Fruit fly (Drosophila melanogaster) whole organism, embryonic: ENCODE results near the gene HtrA2.
A peak's percentile ranks its signal among the peaks of the same experiment; 100 is the strongest.

Experiments
- Atf-2 ChIP-seq: fragments of 200-800 bp; sonication (Bioruptor generic); optimal IDR thresholded peaks from 2 replicates; lab custom pipeline; 2016; ENCODE audit warnings: missing biosample characterization, missing genetic modification characterization
- C15 ChIP-seq: fragments of 200-800 bp; sonication (Bioruptor generic); IDR thresholded peaks from 3 replicates; pipeline ENCODE4 v1.3.6; 2022; ENCODE audit warnings: missing biosample characterization, missing genetic modification characterization
- CG10462 ChIP-seq: fragments of 200-800 bp; sonication (Bioruptor generic); optimal IDR thresholded peaks from 2 replicates; lab custom pipeline; 2016; ENCODE audit warnings: missing biosample characterization, missing genetic modification characterization
- CG10979 ChIP-seq: fragments of 200-800 bp; sonication (Bioruptor generic); optimal IDR thresholded peaks from 2 replicates; lab custom pipeline; 2018; ENCODE audit warnings: missing biosample characterization, mild to moderate bottlenecking, missing genetic modification characterization, moderate library complexity
- CG11085 ChIP-seq: fragments of 200-800 bp; sonication (Bioruptor generic); IDR thresholded peaks from 2 replicates; pipeline ENCODE4 v1.3.6; 2022; ENCODE audit warnings: missing biosample characterization, missing genetic modification characterization
- CG11247 ChIP-seq: fragments of 200-800 bp; sonication (Bioruptor generic); IDR thresholded peaks from 2 replicates; pipeline ENCODE4 v1.3.6; 2022; ENCODE audit warnings: missing biosample characterization, missing genetic modification characterization
- CG12659 ChIP-seq: fragments of 200-800 bp; sonication (Bioruptor generic); optimal IDR thresholded peaks from 3 replicates; lab custom pipeline; 2017; ENCODE audit warnings: mild to moderate bottlenecking, missing biosample characterization, missing genetic modification reagents, missing genetic modification characterization
- CG13424 ChIP-seq: fragments of 200-800 bp; sonication (Bioruptor generic); optimal IDR thresholded peaks from 2 replicates; lab custom pipeline; 2019; ENCODE audit warnings: missing biosample characterization, mild to moderate bottlenecking, missing genetic modification characterization, moderate library complexity
- CG13624 ChIP-seq: fragments of 200-800 bp; sonication (Bioruptor generic); optimal IDR thresholded peaks from 2 replicates; lab custom pipeline; 2016; ENCODE audit warnings: missing biosample characterization, missing genetic modification characterization
- CG14050 ChIP-seq: fragments of 200-800 bp; sonication (Bioruptor generic); IDR thresholded peaks from 3 replicates; pipeline ENCODE4 v1.3.6; 2022; ENCODE audit warnings: missing biosample characterization, missing genetic modification characterization
- CG1603 ChIP-seq: fragments of 200-800 bp; sonication (Bioruptor generic); optimal IDR thresholded peaks from 2 replicates; lab custom pipeline; 2019; ENCODE audit warnings: missing biosample characterization, mild to moderate bottlenecking, missing genetic modification characterization, moderate library complexity
- CG17359 ChIP-seq: fragments of 200-800 bp; sonication (Bioruptor generic); optimal IDR thresholded peaks from 3 replicates; lab custom pipeline; 2018; ENCODE audit warnings: missing biosample characterization, mild to moderate bottlenecking, missing genetic modification characterization, moderate library complexity
- CG17385 ChIP-seq: fragments of 200-800 bp; sonication (Bioruptor generic); optimal IDR thresholded peaks from 3 replicates; lab custom pipeline; 2018; ENCODE audit warnings: missing biosample characterization, mild to moderate bottlenecking, missing genetic modification characterization
- CG17568 ChIP-seq: fragments of 200-800 bp; sonication (Bioruptor generic); optimal IDR thresholded peaks from 2 replicates; lab custom pipeline; 2018; ENCODE audit warnings: missing biosample characterization, mild to moderate bottlenecking, missing genetic modification characterization, moderate library complexity
- CG18619 ChIP-seq: fragments of 200-800 bp; sonication (Bioruptor generic); optimal IDR thresholded peaks from 3 replicates; lab custom pipeline; 2017; ENCODE audit warnings: missing biosample characterization, mild to moderate bottlenecking, missing genetic modification characterization
- CG31441 ChIP-seq: fragments of 200-800 bp; sonication (Bioruptor generic); IDR thresholded peaks from 2 replicates; pipeline ENCODE4 v1.3.6; 2022; ENCODE audit warnings: missing biosample characterization, missing genetic modification characterization
- CG4404 ChIP-seq: fragments of 200-800 bp; sonication (Bioruptor generic); IDR thresholded peaks from 2 replicates; pipeline ENCODE4 v1.3.6; 2022; ENCODE audit warnings: missing biosample characterization, missing genetic modification characterization
- CG4707 ChIP-seq: fragments of 200-800 bp; sonication (Bioruptor generic); optimal IDR thresholded peaks from 2 replicates; lab custom pipeline; 2018; ENCODE audit warnings: missing biosample characterization, mild to moderate bottlenecking, missing genetic modification characterization, moderate library complexity
- CG8281 ChIP-seq: fragments of 200-800 bp; sonication (Bioruptor generic); optimal IDR thresholded peaks from 2 replicates; lab custom pipeline; 2018; ENCODE audit warnings: missing biosample characterization, mild to moderate bottlenecking, missing genetic modification characterization, moderate library complexity
- CG8290 ChIP-seq, 3 experiments: fragments of 200-800 bp; sonication (Bioruptor generic); optimal IDR thresholded peaks; 2 replicates each; lab custom pipeline; 2016 to 2019; ENCODE audit warnings: missing biosample characterization in 3 of 3, missing genetic modification characterization in 3 of 3, mild to moderate bottlenecking in 2 of 3, moderate library complexity in 1 of 3
- CG8944 ChIP-seq: fragments of 200-800 bp; sonication (Bioruptor generic); optimal IDR thresholded peaks from 3 replicates; lab custom pipeline; 2016; ENCODE audit warnings: missing biosample characterization, missing genetic modification characterization
- CG9215 ChIP-seq: fragments of 200-800 bp; sonication (Bioruptor generic); IDR thresholded peaks from 2 replicates; pipeline ENCODE4 v1.3.6; 2022; ENCODE audit warnings: missing biosample characterization, missing genetic modification characterization
- CHES-1-like ChIP-seq: fragments of 200-800 bp; sonication (Bioruptor generic); optimal IDR thresholded peaks from 2 replicates; lab custom pipeline; 2016; ENCODE audit warnings: missing biosample characterization, missing genetic modification characterization
- Dip3 ChIP-seq: fragments of 200-800 bp; sonication (Bioruptor generic); optimal IDR thresholded peaks from 3 replicates; lab custom pipeline; 2016; ENCODE audit warnings: missing biosample characterization, missing genetic modification characterization
- HLH3B ChIP-seq: fragments of 200-800 bp; sonication (Bioruptor generic); IDR thresholded peaks from 2 replicates; pipeline ENCODE4 v1.3.6; 2022; ENCODE audit warnings: missing biosample characterization, missing genetic modification characterization
- HLH54F ChIP-seq: fragments of 200-800 bp; sonication (Bioruptor generic); optimal IDR thresholded peaks from 3 replicates; lab custom pipeline; 2016; ENCODE audit warnings: missing biosample characterization, missing genetic modification characterization
- Meics ChIP-seq: fragments of 200-800 bp; sonication (Bioruptor generic); optimal IDR thresholded peaks from 2 replicates; lab custom pipeline; 2017; ENCODE audit warnings: missing biosample characterization, mild to moderate bottlenecking, missing genetic modification characterization
- Oli ChIP-seq: fragments of 200-800 bp; sonication (Bioruptor generic); optimal IDR thresholded peaks from 2 replicates; lab custom pipeline; 2018; ENCODE audit warnings: missing biosample characterization, mild to moderate bottlenecking, missing genetic modification characterization, moderate library complexity
- Optix ChIP-seq: fragments of 200-800 bp; sonication (Bioruptor generic); IDR thresholded peaks from 3 replicates; pipeline ENCODE4 v1.3.6; 2022; ENCODE audit warnings: missing biosample characterization, missing genetic modification characterization
- Poxn ChIP-seq: fragments of 200-800 bp; sonication (Bioruptor generic); IDR thresholded peaks from 2 replicates; pipeline ENCODE4 v1.3.6; 2022; ENCODE audit warnings: missing biosample characterization, missing genetic modification characterization
- Ptx1 ChIP-seq: fragments of 200-800 bp; sonication (Bioruptor generic); IDR thresholded peaks from 2 replicates; pipeline ENCODE4 v1.3.6; 2022; ENCODE audit warnings: missing biosample characterization, missing genetic modification characterization
- Rx ChIP-seq: fragments of 200-800 bp; sonication (Bioruptor generic); IDR thresholded peaks from 2 replicates; pipeline ENCODE4 v1.3.6; 2022; ENCODE audit warnings: missing biosample characterization, missing genetic modification characterization
- Side ChIP-seq: fragments of 200-800 bp; sonication (Bioruptor generic); optimal IDR thresholded peaks from 2 replicates; lab custom pipeline; 2016; ENCODE audit warnings: missing biosample characterization, missing genetic modification characterization
- ap ChIP-seq: fragments of 200-800 bp; sonication (Bioruptor generic); IDR thresholded peaks from 2 replicates; pipeline ENCODE4 v1.3.6; 2022; ENCODE audit warnings: missing biosample characterization, missing genetic modification characterization
- btn ChIP-seq: fragments of 200-800 bp; sonication (Bioruptor generic); optimal IDR thresholded peaks from 2 replicates; lab custom pipeline; 2016; ENCODE audit warnings: missing biosample characterization, missing genetic modification characterization
- dimm ChIP-seq: fragments of 200-800 bp; sonication (Bioruptor generic); IDR thresholded peaks from 2 replicates; pipeline ENCODE4 v1.3.6; 2022; ENCODE audit warnings: missing biosample characterization, missing genetic modification characterization
- disco-r ChIP-seq: fragments of 200-800 bp; sonication (Bioruptor generic); optimal IDR thresholded peaks from 2 replicates; lab custom pipeline; 2016; ENCODE audit warnings: missing biosample characterization, missing genetic modification characterization
- ems ChIP-seq: fragments of 200-800 bp; sonication (Bioruptor generic); optimal IDR thresholded peaks from 3 replicates; lab custom pipeline; 2016; ENCODE audit warnings: missing biosample characterization, missing genetic modification characterization
- esg ChIP-seq: fragments of 200-800 bp; sonication (Bioruptor generic); conservative IDR thresholded peaks from 2 replicates; pipeline ENCODE4 v1.3.6; 2022; ENCODE audit warnings: missing biosample characterization, missing genetic modification characterization
- fd102C ChIP-seq: fragments of 200-800 bp; sonication (Bioruptor generic); optimal IDR thresholded peaks from 2 replicates; lab custom pipeline; 2018; ENCODE audit warnings: missing biosample characterization, mild to moderate bottlenecking, missing genetic modification characterization, moderate library complexity
- gcm2 ChIP-seq: fragments of 200-800 bp; sonication (Bioruptor generic); optimal IDR thresholded peaks from 2 replicates; lab custom pipeline; 2016; ENCODE audit warnings: missing biosample characterization, missing genetic modification characterization
- jing ChIP-seq: fragments of 200-800 bp; sonication (Bioruptor generic); optimal IDR thresholded peaks from 2 replicates; lab custom pipeline; 2018; ENCODE audit warnings: missing biosample characterization, mild to moderate bottlenecking, missing genetic modification characterization
- lab ChIP-seq: fragments of 200-800 bp; sonication (Bioruptor generic); optimal IDR thresholded peaks from 3 replicates; lab custom pipeline; 2017; ENCODE audit warnings: missing biosample characterization, missing genetic modification characterization, mild to moderate bottlenecking, moderate library complexity, missing genetic modification reagents
- mirr ChIP-seq: fragments of 200-800 bp; sonication (Bioruptor generic); optimal IDR thresholded peaks from 3 replicates; lab custom pipeline; 2018; ENCODE audit warnings: missing biosample characterization, mild to moderate bottlenecking, missing genetic modification characterization
- seq ChIP-seq: fragments of 200-800 bp; sonication (Bioruptor generic); IDR thresholded peaks from 2 replicates; pipeline ENCODE4 v1.3.6; 2022; ENCODE audit warnings: missing biosample characterization, missing genetic modification characterization
- shn ChIP-seq: fragments of 200-800 bp; sonication (Bioruptor generic); optimal IDR thresholded peaks from 3 replicates; lab custom pipeline; 2016; ENCODE audit warnings: missing biosample characterization, missing genetic modification characterization
- sima ChIP-seq: fragments of 200-800 bp; sonication (Bioruptor generic); optimal IDR thresholded peaks from 2 replicates; lab custom pipeline; 2016; ENCODE audit warnings: missing biosample characterization, missing genetic modification characterization
- tin ChIP-seq: fragments of 200-800 bp; sonication (Bioruptor generic); optimal IDR thresholded peaks from 3 replicates; lab custom pipeline; 2016; ENCODE audit warnings: missing biosample characterization, missing genetic modification characterization
- unpg ChIP-seq: fragments of 200-800 bp; sonication (Bioruptor generic); optimal IDR thresholded peaks from 3 replicates; lab custom pipeline; 2018; ENCODE audit warnings: missing biosample characterization, mild to moderate bottlenecking, missing genetic modification characterization, moderate library complexity
- zen ChIP-seq: fragments of 200-800 bp; sonication (Bioruptor generic); optimal IDR thresholded peaks from 3 replicates; lab custom pipeline; 2018; ENCODE audit warnings: missing biosample characterization, mild to moderate bottlenecking, missing genetic modification characterization, moderate library complexity

HtrA2 gene

DNA sequence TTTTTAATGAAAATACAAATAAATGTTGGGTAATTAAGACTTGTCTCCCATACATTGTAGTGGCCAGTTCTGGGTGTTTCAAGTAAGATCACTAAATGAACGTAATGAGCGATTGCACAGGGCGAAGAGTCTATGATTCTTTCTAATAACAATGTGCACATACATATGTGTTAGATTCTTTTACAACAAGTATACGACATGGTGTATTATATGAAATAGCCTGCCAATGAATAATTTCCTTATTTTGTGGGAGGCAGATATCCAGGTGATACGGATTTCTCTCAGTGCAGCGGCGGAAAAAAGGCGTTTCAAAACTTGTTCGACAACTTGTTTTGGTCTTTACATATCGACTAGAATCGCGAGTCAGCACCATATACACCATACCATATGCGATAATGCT is 37.9 kb downstream of the HtrA2 start (continued):
- peak; percentile 42 for TF ChIP-seq HLH3B (GFP tag; lab: Robert Waterston, UW)
- peak; percentile 21 for TF ChIP-seq CG17385 (GFP tag; lab: Kevin White, UChicago)
- peak; percentile 59 for TF ChIP-seq Meics
- TF ChIP-seq CG4404 (GFP tag; lab: Robert Waterston, UW), result 0 out of 2 replicates have a peak, but pooled peaks have one; percentile 13
- TF ChIP-seq Ptx1 (GFP tag; lab: Robert Waterston, UW), result peak; percentile 58
- TF ChIP-seq CG8281 (tag; lab: Kevin White, UChicago), result no peak
- peak; percentile 48 for TF ChIP-seq CG10979 (tag; lab: Kevin White, UChicago)
- 0 out of 3 replicates have a peak, but pooled peaks have one; percentile 22 for TF ChIP-seq Optix
- 0 out of 3 replicates have a peak, but pooled peaks have one; percentile 31 for TF ChIP-seq CG14050 (GFP tag; lab: Robert Waterston, UW)
- TF ChIP-seq ap (GFP tag; lab: Robert Waterston, UW), result 0 out of 2 replicates have a peak, but pooled peaks have one; percentile 6
- no peak for TF ChIP-seq gcm2 (GFP tag; lab: Kevin White, UChicago)
- TF ChIP-seq tin (GFP tag; lab: Kevin White, UChicago), result peak; percentile 7
- peak; percentile 46 for TF ChIP-seq CG31441
- TF ChIP-seq ems (GFP tag; lab: Kevin White, UChicago), result peak; percentile 18
- no peak for TF ChIP-seq CG4707 (GFP tag; lab: Kevin White, UChicago)
- no peak for TF ChIP-seq btn (GFP tag; lab: Kevin White, UChicago)
- TF ChIP-seq CG9215 (GFP tag; lab: Robert Waterston, UW), result peak; percentile 51; the same call in 1 of the 2 replicates
- peak; percentile 34 for TF ChIP-seq CG13424
- peak; percentile 41 for TF ChIP-seq CG12659
- TF ChIP-seq CG13624 (GFP tag; lab: Kevin White, UChicago), result peak; percentile 78
- TF ChIP-seq Oli, result peak; percentile 43
- peak; percentile 18 for TF ChIP-seq CG18619 (GFP tag; lab: Kevin White, UChicago)
- 0 out of 2 replicates have a peak, but pooled peaks have one; percentile 15 for TF ChIP-seq CG11085 (GFP tag; lab: Robert Waterston, UW)
- no peak for TF ChIP-seq fd102C
- TF ChIP-seq Dip3 (GFP tag; lab: Kevin White, UChicago), result peak; percentile 33
- no peak for TF ChIP-seq CG8290 (GFP tag; optimal IDR thresholded peaks at IDR 0.05; lab: Kevin White, UChicago)
- peak in 1 of 2 experiments; percentile 83 for TF ChIP-seq CG8290 (tag; optimal IDR thresholded peaks at IDR 0.05; lab: Kevin White, UChicago)
- peak; percentile 56 for TF ChIP-seq CG11247 (GFP tag; lab: Robert Waterston, UW)
- no peak for TF ChIP-seq dimm (GFP tag; lab: Robert Waterston, UW)
- TF ChIP-seq lab (GFP tag; lab: Kevin White, UChicago), result peak; percentile 74
- TF ChIP-seq CG8944 (GFP tag; lab: Kevin White, UChicago), result no peak
- TF ChIP-seq Side (GFP tag; lab: Kevin White, UChicago), result peak; percentile 12
- TF ChIP-seq Rx (GFP tag; lab: Robert Waterston, UW), result no peak
- TF ChIP-seq mirr (GFP tag; lab: Kevin White, UChicago), result no peak
- TF ChIP-seq CG10462, result peak; percentile 17
- TF ChIP-seq disco-r (GFP tag; lab: Kevin White, UChicago), result peak; percentile 34
- TF ChIP-seq CG17568 (GFP tag; lab: Kevin White, UChicago), result peak; percentile 4
- 0 out of 2 replicates have a peak, but pooled peaks have one; percentile 9 for TF ChIP-seq Poxn (GFP tag; lab: Robert Waterston, UW)
- TF ChIP-seq zen (tag; lab: Kevin White, UChicago), result peak; percentile 26
- TF ChIP-seq C15 (GFP tag; lab: Robert Waterston, UW), result 0 out of 3 replicates have a peak, but pooled peaks have one; percentile 54
- no peak for TF ChIP-seq seq
- TF ChIP-seq CHES-1-like (GFP tag; lab: Kevin White, UChicago), result peak; percentile 36
- no peak for TF ChIP-seq sima
- peak; percentile 46 for TF ChIP-seq shn (GFP tag; lab: Kevin White, UChicago)
- peak; percentile 44 for TF ChIP-seq HLH54F (GFP tag; lab: Kevin White, UChicago)
- TF ChIP-seq esg (GFP tag; lab: Robert Waterston, UW), result peak; percentile 39; the same call in 1 of the 2 replicates
- TF ChIP-seq jing (GFP tag; lab: Kevin White, UChicago), result peak; percentile 27
- peak; percentile 33 for TF ChIP-seq Atf-2 (GFP tag; lab: Kevin White, UChicago)
- peak; percentile 68 for TF ChIP-seq CG1603 (tag; lab: Kevin White, UChicago)
- TF ChIP-seq CG17359, result peak; percentile 46
- peak; percentile 60 for TF ChIP-seq unpg (GFP tag; lab: Kevin White, UChicago)
